Worm (Caenorhabditis elegans): ENCODE results near the gene nhr-249.

DNA sequence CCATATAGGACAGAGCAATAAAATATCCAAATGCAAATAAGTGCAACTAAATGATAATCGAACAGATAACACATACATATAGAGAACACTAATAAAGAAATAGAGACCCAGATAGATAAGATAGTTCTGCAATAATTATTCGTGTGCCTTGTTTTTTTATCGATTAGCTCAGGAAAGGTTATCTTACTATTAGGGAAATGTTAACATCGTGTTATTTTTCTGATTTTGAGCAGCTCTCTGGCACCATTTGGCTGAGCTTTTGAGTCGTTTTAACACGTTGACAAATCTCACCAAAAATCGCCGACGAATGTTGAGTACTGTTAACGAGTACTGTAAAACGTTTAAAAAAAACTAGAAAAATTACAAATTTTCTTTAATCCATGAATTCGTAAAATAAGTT, 43.9 kb downstream of the nhr-249 start, which contains the start of gene cest-6:
- TF ChIP-seq blmp-1 (tag; optimal IDR thresholded peaks at IDR 0.05): no peak
- no peak for TF ChIP-seq ztf-11 (tag; optimal IDR thresholded peaks at IDR 0.05)
- TF ChIP-seq nhr-237 (tag; optimal IDR thresholded peaks at IDR 0.05): no peak
- TF ChIP-seq egl-13 (tag; optimal IDR thresholded peaks at IDR 0.05): no peak
- TF ChIP-seq ces-1 (GFP tag; optimal IDR thresholded peaks at IDR 0.05): no peak
- no peak for TF ChIP-seq C34B4.2 (tag; optimal IDR thresholded peaks at IDR 0.05)
- no peak for TF ChIP-seq dsc-1 (tag; optimal IDR thresholded peaks at IDR 0.05)
- TF ChIP-seq elt-2 (tag; optimal IDR thresholded peaks at IDR 0.05): no peak
- no peak for TF ChIP-seq jun-1 (tag; optimal IDR thresholded peaks at IDR 0.05)
- no peak for TF ChIP-seq egl-27 (tag; optimal IDR thresholded peaks at IDR 0.05)
- no peak for TF ChIP-seq zag-1 (tag; optimal IDR thresholded peaks at IDR 0.05)
- no peak for TF ChIP-seq sup-37 (GFP tag; optimal IDR thresholded peaks at IDR 0.05)
- TF ChIP-seq skn-1 (tag; optimal IDR thresholded peaks at IDR 0.05): no peak
- no peak for TF ChIP-seq lir-3 (tag; optimal IDR thresholded peaks at IDR 0.05; ENCODE audit: poor library complexity)

All from whole organism, L1 larva.